Worm (Caenorhabditis elegans) whole organism, young adult: ENCODE data around the gene zig-11.

Source experiments
- F57C9.4 ChIP-seq: sonication (generic microtip); optimal IDR thresholded peaks from 2 replicates; lab custom pipeline; 2017; ENCODE audit warnings: mild to moderate bottlenecking, missing genetic modification characterization, missing compliant biosample characterization
- nhr-80 ChIP-seq: sonication (generic microtip); optimal IDR thresholded peaks from 2 replicates; lab custom pipeline; 2016; ENCODE audit warnings: missing genetic modification characterization, missing compliant biosample characterization
- pha-4 ChIP-seq: fragments of 150-350 bp; sonication (generic microtip); optimal IDR thresholded peaks from 2 replicates; lab custom pipeline; 2014; ENCODE audit warnings: missing biosample characterization, missing genetic modification reagents, missing genetic modification characterization
- rpc-1 ChIP-seq, 2 experiments: fragments of 150-350 bp in 1 of 2; sonication (generic microtip) in 1 of 2; optimal IDR thresholded peaks; 2 replicates each; lab custom pipeline; 2014 to 2018; ENCODE audit warnings: missing biosample characterization in 1 of 2, missing genetic modification characterization in 1 of 2, missing genetic modification reagents in 1 of 2, missing genotype in 1 of 2
- unc-62 ChIP-seq: fragments of 150-350 bp; optimal IDR thresholded peaks from 2 replicates; lab custom pipeline; 2014; ENCODE audit warnings: missing biosample characterization, missing genetic modification reagents, missing genetic modification characterization

DNA sequence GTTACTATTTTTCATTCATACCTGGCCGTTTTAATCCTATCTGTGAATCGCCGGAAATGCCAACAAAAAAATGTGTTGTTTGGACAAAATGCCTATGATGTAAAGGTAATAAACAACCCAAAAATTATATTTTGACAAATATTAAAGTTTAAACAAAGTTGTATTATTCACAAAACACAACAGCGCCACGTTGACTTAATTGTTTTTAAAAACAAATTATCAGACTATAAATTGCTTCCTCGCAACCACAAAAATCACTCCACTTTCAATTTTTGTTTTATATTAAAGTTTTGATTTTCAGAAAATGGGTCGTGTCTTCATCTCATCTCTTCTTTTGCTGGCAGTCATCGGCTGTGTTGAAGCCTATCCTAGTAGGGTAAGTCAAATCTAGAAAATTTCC, 14.6 kb upstream of the zig-11 start, which contains the start of gene Y32G9A.5:
- TF ChIP-seq nhr-80: no peak
- no peak for TF ChIP-seq rpc-1 (optimal IDR thresholded peaks at IDR 0.05; lab: Kevin White, UChicago)
- TF ChIP-seq rpc-1 (tag; optimal IDR thresholded peaks at IDR 0.05; lab: Kevin White, UChicago): no peak
- TF ChIP-seq unc-62 (GFP tag; lab: Kevin White, UChicago): no peak
- no peak for TF ChIP-seq F57C9.4 (tag; lab: Kevin White, UChicago)
- TF ChIP-seq pha-4: no peak
